Fruit fly (Drosophila melanogaster): Measurements from ENCODE around the gene Zmynd10.
A peak's percentile ranks its signal among the peaks of the same experiment; 100 is the strongest.

Zmynd10 gene

dm6 chr3L:13040849-13041248 is 14.6 kb upstream of the Zmynd10 start:
- no peak for TF ChIP-seq CTCF (optimal IDR thresholded peaks at IDR 0.05)
- no peak for TF ChIP-seq CG8478 (optimal IDR thresholded peaks at IDR 0.05)

- TF ChIP-seq CG8478 (optimal IDR thresholded peaks at IDR 0.05) (no peak), CTCF (optimal IDR thresholded peaks at IDR 0.05) (peak; percentile 21 to 55)
Observed at dm6 chr3L:13036706-13037457, 10.6 kb upstream of the Zmynd10 start, which contains the start of gene Srrm1. Gene Srrm1, plus strand, starts transcription at chr3L:13036821.

dm6 chr3L:13033361-13033760 is 7.1 kb upstream of the Zmynd10 start:
- TF ChIP-seq CTCF (optimal IDR thresholded peaks at IDR 0.05) = no peak
- no peak for TF ChIP-seq CG8478 (optimal IDR thresholded peaks at IDR 0.05)

- TF ChIP-seq CG8478 (optimal IDR thresholded peaks at IDR 0.05) (no peak), CTCF (optimal IDR thresholded peaks at IDR 0.05) (no peak)
Observed at dm6 chr3L:13032915-13033282, 6.7 kb upstream of the Zmynd10 start.

dm6 chr3L:13032085-13032914 is 6.1 kb upstream of the Zmynd10 start:
- TF ChIP-seq CG8478 (optimal IDR thresholded peaks at IDR 0.05) (no peak), CTCF (optimal IDR thresholded peaks at IDR 0.05) (no peak)

- TF ChIP-seq CG8478 (optimal IDR thresholded peaks at IDR 0.05) (no peak), CTCF (optimal IDR thresholded peaks at IDR 0.05) (no peak)
Observed at dm6 chr3L:13031326-13031725, 5.1 kb upstream of the Zmynd10 start.

dm6 chr3L:13030055-13030634 is 3.9 kb upstream of the Zmynd10 start:
- TF ChIP-seq CTCF (optimal IDR thresholded peaks at IDR 0.05) (no peak), CG8478 (optimal IDR thresholded peaks at IDR 0.05) (no peak)

dm6 chr3L:13028740-13029139 is 2.5 kb upstream of the Zmynd10 start, which contains the start of gene CG17672:
Gene CG17672, plus strand, starts transcription at chr3L:13028962.
- TF ChIP-seq CTCF (optimal IDR thresholded peaks at IDR 0.05) (no peak), CG8478 (optimal IDR thresholded peaks at IDR 0.05) (no peak)

- no peak for TF ChIP-seq CTCF (optimal IDR thresholded peaks at IDR 0.05)
- no peak for TF ChIP-seq CG8478 (optimal IDR thresholded peaks at IDR 0.05)
Observed at dm6 chr3L:13027333-13027732, 1.1 kb upstream of the Zmynd10 start.

dm6 chr3L:13026872-13027271 is 635 bp upstream of the Zmynd10 start:
- TF ChIP-seq CTCF (optimal IDR thresholded peaks at IDR 0.05) (no peak), CG8478 (optimal IDR thresholded peaks at IDR 0.05) (no peak)

- TF ChIP-seq CG8478 (optimal IDR thresholded peaks at IDR 0.05) = no peak
- TF ChIP-seq CTCF (optimal IDR thresholded peaks at IDR 0.05) = no peak
Observed at dm6 chr3L:13022854-13023560, 3.2 kb downstream of the Zmynd10 start, which contains the start of gene RpS12. Gene RpS12, plus strand, starts transcription at chr3L:13023352.

- TF ChIP-seq CG8478 (optimal IDR thresholded peaks at IDR 0.05) (no peak), CTCF (optimal IDR thresholded peaks at IDR 0.05) (no peak)
Observed at dm6 chr3L:13022160-13022853, 3.9 kb downstream of the Zmynd10 start, which contains the start of gene Adk2. Gene Adk2, minus strand, starts transcription at chr3L:13022688.

dm6 chr3L:13021727-13022126 is 4.5 kb downstream of the Zmynd10 start:
- no peak for TF ChIP-seq CG8478 (optimal IDR thresholded peaks at IDR 0.05)
- TF ChIP-seq CTCF (optimal IDR thresholded peaks at IDR 0.05) = no peak

dm6 chr3L:13019249-13019956 is 6.8 kb downstream of the Zmynd10 start:
- TF ChIP-seq CG8478 (optimal IDR thresholded peaks at IDR 0.05) (no peak), CTCF (optimal IDR thresholded peaks at IDR 0.05) (no peak)

All from S2 (cell line).